Worm (Caenorhabditis elegans) whole organism, L2 larva: ENCODE results near the gene rgef-1.

Experiments
- ama-1 ChIP-seq: fragments of 150-350 bp; optimal IDR thresholded peaks from 2 replicates; lab custom pipeline; 2018; ENCODE audit warnings: inconsistent platforms
- lin-13 ChIP-seq: fragments of 150-350 bp; optimal IDR thresholded peaks from 2 replicates; lab custom pipeline; 2014; ENCODE audit warnings: missing biosample characterization, missing genetic modification reagents, missing genetic modification characterization
- skn-1 ChIP-seq: sonication (generic microtip); optimal IDR thresholded peaks from 2 replicates; lab custom pipeline; 2017; ENCODE audit warnings: missing biosample characterization, missing genetic modification characterization

DNA sequence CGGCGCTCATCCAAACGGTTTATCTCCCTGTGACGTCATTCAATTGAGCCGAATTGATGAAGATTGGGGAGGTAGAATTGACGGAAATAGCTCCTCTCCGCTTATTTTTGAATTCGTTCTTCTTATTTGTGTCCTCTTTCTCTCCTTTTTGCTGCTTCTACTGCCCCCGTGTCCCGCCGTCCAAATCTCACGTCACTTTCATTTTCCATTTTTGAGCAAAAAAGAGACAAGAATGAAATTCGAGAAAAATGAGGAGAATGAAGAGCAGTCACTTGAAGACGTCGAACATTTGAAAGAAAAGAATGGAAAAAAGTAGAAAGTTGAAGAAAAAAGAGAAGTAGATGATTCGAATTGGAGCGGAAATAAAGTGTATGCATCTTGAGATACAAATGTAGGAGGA, 2.1 kb upstream of the rgef-1 start:
- TF ChIP-seq skn-1 (no peak), ama-1 (lab: Kevin White, UChicago) (no peak), lin-13 (GFP tag; lab: Kevin White, UChicago) (no peak)
